Fruit fly (Drosophila melanogaster): ENCODE data around the gene yip7.

dm6 chr3L:6036141-6036540 lies 1.1 kb downstream of the yip7 start:
- TF ChIP-seq jim (GFP tag; optimal IDR thresholded peaks at IDR 0.05): no peak
- no peak for TF ChIP-seq pan (optimal IDR thresholded peaks at IDR 0.05)
- TF ChIP-seq tai (GFP tag; optimal IDR thresholded peaks at IDR 0.05): no peak
- TF ChIP-seq lola (GFP tag; optimal IDR thresholded peaks at IDR 0.05): no peak
- TF ChIP-seq CrebA (GFP tag; optimal IDR thresholded peaks at IDR 0.05; ENCODE audit: borderline replicate concordance): no peak
- no peak for TF ChIP-seq OdsH (GFP tag; optimal IDR thresholded peaks at IDR 0.05)
- no peak for TF ChIP-seq h (GFP tag; optimal IDR thresholded peaks at IDR 0.05)
- TF ChIP-seq HLH106 (tag; optimal IDR thresholded peaks at IDR 0.05): no peak
- TF ChIP-seq N (GFP tag; optimal IDR thresholded peaks at IDR 0.05): no peak
- no peak for TF ChIP-seq br (GFP tag; optimal IDR thresholded peaks at IDR 0.05)

Measured in whole organism, wandering third instar larva.